Worm (Caenorhabditis elegans): Measurements from ENCODE around the gene fbxa-151.

- no peak for TF ChIP-seq lin-13 (GFP tag; optimal IDR thresholded peaks at IDR 0.05)
- TF ChIP-seq ztf-11 (tag; optimal IDR thresholded peaks at IDR 0.05) = no peak
- TF ChIP-seq ceh-16 (tag; optimal IDR thresholded peaks at IDR 0.05) = no peak
- TF ChIP-seq nhr-11 (tag; optimal IDR thresholded peaks at IDR 0.05) = no peak
- no peak for TF ChIP-seq mab-5 (tag; optimal IDR thresholded peaks at IDR 0.05)
- TF ChIP-seq crh-2 (tag; optimal IDR thresholded peaks at IDR 0.05) = no peak
- TF ChIP-seq nhr-237 (tag; optimal IDR thresholded peaks at IDR 0.05) = no peak
- no peak for TF ChIP-seq egl-27 (tag; optimal IDR thresholded peaks at IDR 0.05)
- no peak for TF ChIP-seq ceh-82 (tag; optimal IDR thresholded peaks at IDR 0.05)
- TF ChIP-seq ZK546.5 (tag; optimal IDR thresholded peaks at IDR 0.05) = no peak
Measured at ce11 chrIII:1275513-1275912, 8.8 kb upstream of the fbxa-151 start, which contains the start of gene fbxa-30.
